Fruit fly (Drosophila melanogaster): ENCODE data around the gene Sec61gamma.

The Sec61gamma gene

DNA sequence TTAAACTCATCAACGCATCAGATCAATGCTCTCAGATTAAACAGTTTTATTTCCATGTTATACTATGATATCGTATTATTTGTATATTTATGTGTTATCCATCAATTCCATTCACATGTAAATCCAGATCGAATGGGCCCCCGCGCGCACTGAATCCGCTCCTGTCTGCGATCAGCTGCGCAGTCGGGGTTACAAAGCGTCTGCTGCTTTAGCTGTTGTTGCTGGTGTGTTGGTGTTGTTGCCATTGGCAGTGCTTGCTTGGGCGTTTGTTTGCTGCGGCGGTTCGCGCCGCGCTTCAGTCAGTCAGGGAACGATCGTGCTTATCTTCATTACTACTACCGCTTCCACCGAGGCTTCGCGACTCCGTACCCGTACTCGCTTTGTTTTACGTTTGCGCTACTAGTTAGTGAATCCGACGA lies 23.9 kb downstream of the Sec61gamma start, which contains the start of gene Zw (continued):
- peak; percentile 19 for TF ChIP-seq CG16779 (tag; optimal IDR thresholded peaks at IDR 0.05)
- TF ChIP-seq fd85E (GFP tag; optimal IDR thresholded peaks at IDR 0.05), result no peak
- peak; percentile 60 for TF ChIP-seq CG31627 (GFP tag; optimal IDR thresholded peaks at IDR 0.05)
- peak; percentile 4 for TF ChIP-seq CG34406 (GFP tag; optimal IDR thresholded peaks at IDR 0.05)
- peak; percentile 2 for TF ChIP-seq CG1621 (tag; optimal IDR thresholded peaks at IDR 0.05)
- TF ChIP-seq Ets96B (tag; optimal IDR thresholded peaks at IDR 0.05), result peak; percentile 38
- peak; percentile 66 for TF ChIP-seq topi (GFP tag; optimal IDR thresholded peaks at IDR 0.05)
- TF ChIP-seq CG6163 (GFP tag; IDR thresholded peaks at IDR 0.05), result peak; percentile 71
- no peak for TF ChIP-seq CG10631 (GFP tag; optimal IDR thresholded peaks at IDR 0.05)
- TF ChIP-seq Eip75B (GFP tag; optimal IDR thresholded peaks at IDR 0.05), result peak; percentile 53
- TF ChIP-seq Lpt (GFP tag; optimal IDR thresholded peaks at IDR 0.05), result peak; percentile 26
- TF ChIP-seq esn (GFP tag; optimal IDR thresholded peaks at IDR 0.05), result peak; percentile 65
- no peak for TF ChIP-seq CG6276 (GFP tag; optimal IDR thresholded peaks at IDR 0.05)
- TF ChIP-seq CG15336 (GFP tag; IDR thresholded peaks at IDR 0.05), result peak; percentile 43; the same call in 1 of the 2 replicates
- peak; percentile 33 for TF ChIP-seq CG6854 (GFP tag; optimal IDR thresholded peaks at IDR 0.05)
- TF ChIP-seq vri (GFP tag; optimal IDR thresholded peaks at IDR 0.05), result peak; percentile 55
- peak; percentile 67 for TF ChIP-seq pdm3 (GFP tag; optimal IDR thresholded peaks at IDR 0.05)
- TF ChIP-seq salr (GFP tag; optimal IDR thresholded peaks at IDR 0.05), result peak in 1 of 2 experiments; percentile 30
- peak; percentile 73 for TF ChIP-seq Hr39 (GFP tag; optimal IDR thresholded peaks at IDR 0.05)
- TF ChIP-seq CG7368 (GFP tag; optimal IDR thresholded peaks at IDR 0.05), result peak; percentile 4
- TF ChIP-seq CG4318 (GFP tag; optimal IDR thresholded peaks at IDR 0.05), result peak; percentile 17
- TF ChIP-seq Hr4 (GFP tag; optimal IDR thresholded peaks at IDR 0.05), result peak; percentile 59
- no peak for TF ChIP-seq Hr38 (GFP tag; optimal IDR thresholded peaks at IDR 0.05)
- TF ChIP-seq OdsH (GFP tag; optimal IDR thresholded peaks at IDR 0.05), result peak; percentile 39
- peak; percentile 49 for TF ChIP-seq Sox102F (GFP tag; optimal IDR thresholded peaks at IDR 0.05)
- TF ChIP-seq CG11294 (GFP tag; IDR thresholded peaks at IDR 0.05), result peak; percentile 34; the same call in 1 of the 2 replicates
- TF ChIP-seq fd59A (GFP tag; optimal IDR thresholded peaks at IDR 0.05), result peak; percentile 9
- TF ChIP-seq CG6792 (GFP tag; optimal IDR thresholded peaks at IDR 0.05), result peak; percentile 49
- TF ChIP-seq dac (GFP tag; optimal IDR thresholded peaks at IDR 0.05), result peak; percentile 16

DNA sequence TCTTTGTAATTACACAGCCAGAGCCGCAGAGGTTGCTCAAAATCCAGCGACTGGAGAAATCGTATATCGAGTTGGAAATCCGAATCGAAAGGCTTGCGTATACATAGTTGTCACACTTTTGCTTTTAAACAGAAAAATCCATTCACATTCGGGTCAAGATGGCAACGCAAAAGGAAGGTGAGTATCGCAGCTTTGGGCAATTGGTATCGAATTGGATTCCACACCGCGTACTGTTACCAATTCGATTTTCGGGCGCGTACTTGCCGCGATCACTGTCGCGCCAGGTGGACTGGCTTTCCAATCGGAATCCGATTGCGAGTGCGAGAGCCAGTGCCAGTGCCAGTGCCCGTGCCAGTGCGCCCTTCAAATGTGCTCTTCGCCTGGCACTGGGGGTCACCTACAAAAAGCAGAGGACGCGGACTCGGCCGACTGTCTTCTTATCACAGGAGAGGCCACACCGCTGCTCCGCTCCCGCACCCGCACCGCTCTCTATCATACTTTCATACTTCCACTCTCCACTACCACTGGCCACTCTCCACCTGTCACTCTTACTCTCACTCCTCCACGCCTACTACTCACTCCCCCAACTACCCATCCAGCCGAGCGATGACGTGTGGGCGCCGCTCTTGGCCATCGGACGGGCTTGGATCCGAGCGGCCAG lies 24.4 kb downstream of the Sec61gamma start:
- TF ChIP-seq Blimp-1 (GFP tag; optimal IDR thresholded peaks at IDR 0.05) (peak; percentile 25), pdm3 (GFP tag; optimal IDR thresholded peaks at IDR 0.05) (no peak), achi (GFP tag; optimal IDR thresholded peaks at IDR 0.05) (no peak), svp (GFP tag) (peak; percentile 74)

DNA sequence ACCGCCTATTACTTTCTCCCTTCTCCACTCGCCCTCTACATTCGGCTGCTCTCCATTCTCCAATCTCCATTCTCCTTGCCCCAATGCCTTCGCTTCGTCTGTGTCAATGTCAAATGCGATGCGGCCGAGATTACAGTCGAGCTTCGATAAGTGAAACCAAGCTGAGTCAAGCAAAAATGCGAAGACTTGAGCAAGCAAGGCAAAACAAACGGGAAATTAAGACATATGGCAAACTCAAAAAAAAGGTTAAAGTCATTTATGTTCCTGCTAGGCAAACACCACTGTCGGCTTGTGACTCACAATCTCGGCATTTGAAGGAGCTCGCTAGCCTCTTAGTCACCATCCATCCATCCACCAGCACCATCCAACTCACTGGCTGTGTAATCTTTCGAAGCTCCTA lies 25.3 kb downstream of the Sec61gamma start:
- TF ChIP-seq Sox15 (GFP tag; optimal IDR thresholded peaks at IDR 0.05) (peak; percentile 98), CG4318 (GFP tag; optimal IDR thresholded peaks at IDR 0.05) (peak; percentile 95), topi (GFP tag; optimal IDR thresholded peaks at IDR 0.05) (peak; percentile 99), CG15336 (GFP tag; IDR thresholded peaks at IDR 0.05) (peak; percentile 97), vri (GFP tag; optimal IDR thresholded peaks at IDR 0.05) (peak; percentile 99), fkh (GFP tag; optimal IDR thresholded peaks at IDR 0.05) (no peak), CG34406 (GFP tag; optimal IDR thresholded peaks at IDR 0.05) (peak; percentile 98), svp (GFP tag) (peak; percentile 100), Smox (GFP tag; optimal IDR thresholded peaks at IDR 0.05) (peak; percentile 99), lz (GFP tag; optimal IDR thresholded peaks at IDR 0.05) (peak; percentile 99), ss (GFP tag; optimal IDR thresholded peaks at IDR 0.05) (peak; percentile 97 to 98), CG11762 (GFP tag; optimal IDR thresholded peaks at IDR 0.05; ENCODE audit: insufficient read depth) (peak; percentile 97), Hr38 (GFP tag; optimal IDR thresholded peaks at IDR 0.05) (peak; percentile 86), CG6276 (GFP tag; optimal IDR thresholded peaks at IDR 0.05) (peak; percentile 88), CG6808 (GFP tag; optimal IDR thresholded peaks at IDR 0.05) (peak; percentile 97), CG16779 (tag; optimal IDR thresholded peaks at IDR 0.05) (peak; percentile 95), CG10631 (GFP tag; optimal IDR thresholded peaks at IDR 0.05) (peak; percentile 99), Blimp-1 (GFP tag; optimal IDR thresholded peaks at IDR 0.05) (peak; percentile 94), Sox102F (GFP tag; optimal IDR thresholded peaks at IDR 0.05) (peak; percentile 99), salr (GFP tag; optimal IDR thresholded peaks at IDR 0.05) (peak; percentile 94 to 97), fd85E (GFP tag; optimal IDR thresholded peaks at IDR 0.05) (peak; percentile 96), esn (GFP tag; optimal IDR thresholded peaks at IDR 0.05) (peak; percentile 100), Met (GFP tag; optimal IDR thresholded peaks at IDR 0.05) (peak; percentile 99), OdsH (GFP tag; optimal IDR thresholded peaks at IDR 0.05) (peak; percentile 99), CG6792 (GFP tag; optimal IDR thresholded peaks at IDR 0.05) (peak; percentile 99), CG3919 (GFP tag; optimal IDR thresholded peaks at IDR 0.05) (peak; percentile 99), Eip75B (GFP tag; optimal IDR thresholded peaks at IDR 0.05) (peak; percentile 99), acj6 (GFP tag; optimal IDR thresholded peaks at IDR 0.05) (peak; percentile 99), CG11902 (GFP tag; optimal IDR thresholded peaks at IDR 0.05) (peak; percentile 98), Eip78C (GFP tag) (peak; percentile 100)
